Worm (Caenorhabditis elegans) whole organism, L4 larva: ENCODE measurements around the gene nspe-2.

ENCODE experiments used
- ama-1 ChIP-seq: fragments of 150-350 bp; optimal IDR thresholded peaks from 2 replicates; lab custom pipeline; 2014; ENCODE audit warnings: inconsistent platforms, mixed read lengths
- dmd-6 ChIP-seq: fragments of 200-800 bp; sonication (Bioruptor generic); IDR thresholded peaks from 2 replicates; pipeline ENCODE4 v1.3.6; 2022; ENCODE audit warnings: missing genetic modification reagents, missing genetic modification characterization, missing compliant biosample characterization
- egl-27 ChIP-seq: sonication (generic microtip); optimal IDR thresholded peaks from 3 replicates; lab custom pipeline; 2017; ENCODE audit warnings: missing biosample characterization, missing genetic modification reagents, missing genetic modification characterization
- jun-1 ChIP-seq: fragments of 150-350 bp; optimal IDR thresholded peaks from 2 replicates; lab custom pipeline; 2014; ENCODE audit warnings: missing biosample characterization, missing genetic modification reagents, missing genetic modification characterization
- lin-39 ChIP-seq: fragments of 150-350 bp; optimal IDR thresholded peaks from 2 replicates; lab custom pipeline; 2014; ENCODE audit warnings: missing biosample characterization, missing genetic modification reagents, missing genetic modification characterization
- mep-1 ChIP-seq: fragments of 150-350 bp; sonication (generic microtip); optimal IDR thresholded peaks from 3 replicates; lab custom pipeline; 2014; ENCODE audit warnings: missing biosample characterization, missing genetic modification characterization
- skn-1 ChIP-seq: fragments of 150-350 bp; optimal IDR thresholded peaks from 2 replicates; lab custom pipeline; 2014; ENCODE audit warnings: missing biosample characterization, missing genetic modification characterization
- unc-62 ChIP-seq, 3 experiments: fragments of 150-350 bp in 1 of 3; sonication (generic microtip); optimal IDR thresholded peaks in 2 of 3; peaks in 1 of 3; 1 replicate in 1 of 3; 2 replicates in 2 of 3; lab custom pipeline; 2014 to 2017; ENCODE audit warnings: missing biosample characterization in 3 of 3, missing genetic modification characterization in 3 of 3, missing genetic modification reagents in 3 of 3, missing genotype in 1 of 3
- zip-2 ChIP-seq: fragments of 150-350 bp; optimal IDR thresholded peaks from 2 replicates; lab custom pipeline; 2014; ENCODE audit warnings: missing biosample characterization, missing genetic modification characterization

DNA sequence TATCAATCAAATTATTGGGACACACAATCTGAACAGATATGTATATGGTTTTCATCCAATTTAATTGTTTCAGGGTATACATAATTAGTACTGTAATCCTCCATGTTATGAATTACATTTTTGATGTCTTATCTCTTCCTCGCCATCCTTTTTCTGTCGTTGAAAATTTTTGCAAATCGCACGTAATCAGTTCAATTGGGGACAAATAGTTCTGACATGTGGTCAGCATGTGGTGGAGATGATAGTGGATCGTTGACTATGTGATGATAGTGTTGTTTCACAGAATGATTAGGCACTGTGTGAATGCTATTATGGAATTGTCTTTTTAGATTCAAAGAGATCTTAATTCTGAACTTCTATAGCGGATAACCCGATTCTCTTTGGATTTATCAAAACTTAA is 3.8 kb downstream of the nspe-2 start:
- no peak for TF ChIP-seq zip-2 (tag; lab: Kevin White, UChicago)
- TF ChIP-seq mep-1 (tag; lab: Kevin White, UChicago), result no peak
- TF ChIP-seq dmd-6 (GFP tag; lab: Robert Waterston, UW), result peak; percentile 93
- TF ChIP-seq ama-1 (lab: Kevin White, UChicago), result no peak
- TF ChIP-seq skn-1, result no peak
- TF ChIP-seq unc-62 (GFP tag; optimal IDR thresholded peaks at IDR 0.05 in 1 of 2; lab: Kevin White, UChicago), result peak in 1 of 2 experiments; percentile 93
- TF ChIP-seq unc-62 (tag; optimal IDR thresholded peaks at IDR 0.05; lab: Kevin White, UChicago), result no peak
- TF ChIP-seq lin-39 (tag; lab: Kevin White, UChicago), result no peak
- no peak for TF ChIP-seq egl-27 (tag; lab: Kevin White, UChicago)
- no peak for TF ChIP-seq jun-1 (tag; lab: Kevin White, UChicago)
